Fruit fly (Drosophila melanogaster) whole organism, embryonic: ENCODE data around the gene Wsck.

ENCODE experiments used
- B-H2 ChIP-seq: fragments of 200-800 bp; sonication (Bioruptor generic); optimal IDR thresholded peaks from 2 replicates; lab custom pipeline; 2018; ENCODE audit warnings: missing biosample characterization, mild to moderate bottlenecking, missing genetic modification characterization
- CG11093 ChIP-seq: fragments of 200-800 bp; sonication (Bioruptor generic); IDR thresholded peaks from 3 replicates; pipeline ENCODE4 v1.3.6; 2022; ENCODE audit warnings: missing biosample characterization, missing genetic modification characterization
- CG11398 ChIP-seq: fragments of 200-800 bp; sonication (Bioruptor generic); optimal IDR thresholded peaks from 2 replicates; lab custom pipeline; 2016; ENCODE audit warnings: missing biosample characterization, missing genetic modification characterization
- CG11560 ChIP-seq: fragments of 200-800 bp; sonication (Bioruptor generic); IDR thresholded peaks from 3 replicates; pipeline ENCODE4 v1.3.6; 2022; ENCODE audit warnings: missing biosample characterization, missing genetic modification characterization
- CG14050 ChIP-seq: fragments of 200-800 bp; sonication (Bioruptor generic); IDR thresholded peaks from 3 replicates; pipeline ENCODE4 v1.3.6; 2022; ENCODE audit warnings: missing biosample characterization, missing genetic modification characterization
- CG14860 ChIP-seq: fragments of 200-800 bp; sonication (Bioruptor generic); IDR thresholded peaks from 3 replicates; pipeline ENCODE4 v1.3.6; 2022; ENCODE audit warnings: missing biosample characterization, missing genetic modification characterization; ENCODE audit not compliant: partially characterized antibody
- CG15514 ChIP-seq: fragments of 200-800 bp; sonication (Bioruptor generic); optimal IDR thresholded peaks from 3 replicates; lab custom pipeline; 2017; ENCODE audit warnings: missing biosample characterization, missing genetic modification characterization, mild to moderate bottlenecking, moderate library complexity, missing genetic modification reagents
- CG16813 ChIP-seq: fragments of 200-800 bp; sonication (Bioruptor generic); IDR thresholded peaks from 3 replicates; pipeline ENCODE4 v1.3.6; 2022; ENCODE audit warnings: missing biosample characterization, missing genetic modification characterization; ENCODE audit not compliant: partially characterized antibody
- CG17328 ChIP-seq: fragments of 200-800 bp; sonication (Bioruptor generic); IDR thresholded peaks from 2 replicates; pipeline ENCODE4 v1.3.6; 2022; ENCODE audit warnings: missing biosample characterization, missing genetic modification characterization
- CG18619 ChIP-seq: fragments of 200-800 bp; sonication (Bioruptor generic); optimal IDR thresholded peaks from 3 replicates; lab custom pipeline; 2017; ENCODE audit warnings: missing biosample characterization, mild to moderate bottlenecking, missing genetic modification characterization
- CG2120 ChIP-seq: fragments of 200-800 bp; sonication (Bioruptor generic); optimal IDR thresholded peaks from 3 replicates; lab custom pipeline; 2016; ENCODE audit warnings: missing biosample characterization, missing genetic modification characterization
- CG2875 ChIP-seq: fragments of 200-800 bp; sonication (Bioruptor generic); optimal IDR thresholded peaks from 2 replicates; lab custom pipeline; 2017; ENCODE audit warnings: missing biosample characterization, mild to moderate bottlenecking, missing genetic modification characterization, missing genetic modification reagents
- CG3995 ChIP-seq: fragments of 200-800 bp; sonication (Bioruptor generic); optimal IDR thresholded peaks from 3 replicates; lab custom pipeline; 2016; ENCODE audit warnings: missing biosample characterization, missing genetic modification characterization
- CG7928 ChIP-seq: fragments of 200-800 bp; sonication (Bioruptor generic); optimal IDR thresholded peaks from 2 replicates; lab custom pipeline; 2017; ENCODE audit warnings: missing biosample characterization, mild to moderate bottlenecking, missing genetic modification characterization
- CG8359 ChIP-seq: fragments of 200-800 bp; sonication (Bioruptor generic); optimal IDR thresholded peaks from 2 replicates; lab custom pipeline; 2017; ENCODE audit warnings: missing biosample characterization, mild to moderate bottlenecking, missing genetic modification characterization, borderline replicate concordance
- CG8388 ChIP-seq: fragments of 200-800 bp; sonication (Bioruptor generic); optimal IDR thresholded peaks from 2 replicates; lab custom pipeline; 2019; ENCODE audit warnings: missing biosample characterization, mild to moderate bottlenecking, missing genetic modification characterization, moderate library complexity
- CG9215 ChIP-seq: fragments of 200-800 bp; sonication (Bioruptor generic); IDR thresholded peaks from 2 replicates; pipeline ENCODE4 v1.3.6; 2022; ENCODE audit warnings: missing biosample characterization, missing genetic modification characterization
- CG9609 ChIP-seq: fragments of 200-800 bp; sonication (Bioruptor generic); optimal IDR thresholded peaks from 3 replicates; lab custom pipeline; 2016; ENCODE audit warnings: missing biosample characterization, missing genetic modification characterization
- CoRest ChIP-seq: fragments of 200-800 bp; sonication (Bioruptor generic); optimal IDR thresholded peaks from 3 replicates; lab custom pipeline; 2018; ENCODE audit warnings: missing biosample characterization, mild to moderate bottlenecking, missing genetic modification characterization, moderate library complexity
- Dbx ChIP-seq: fragments of 200-800 bp; sonication (Bioruptor generic); IDR thresholded peaks from 3 replicates; pipeline ENCODE4 v1.3.6; 2022; ENCODE audit warnings: missing biosample characterization, missing genetic modification characterization
- Doc2 ChIP-seq: fragments of 200-800 bp; sonication (Bioruptor generic); IDR thresholded peaks from 2 replicates; pipeline ENCODE4 v1.3.6; 2022; ENCODE audit warnings: missing biosample characterization, missing genetic modification characterization
- Drgx ChIP-seq: fragments of 200-800 bp; sonication (Bioruptor generic); IDR thresholded peaks from 2 replicates; pipeline ENCODE4 v1.3.6; 2022; ENCODE audit warnings: missing biosample characterization, missing genetic modification characterization
- HHEX ChIP-seq: fragments of 200-800 bp; sonication (Bioruptor generic); optimal IDR thresholded peaks from 3 replicates; lab custom pipeline; 2017; ENCODE audit warnings: missing biosample characterization, mild to moderate bottlenecking, missing genetic modification characterization, missing genetic modification reagents
- MBD-R2 ChIP-seq: fragments of 200-800 bp; sonication (Bioruptor generic); IDR thresholded peaks from 2 replicates; pipeline ENCODE4 v1.3.6; 2022; ENCODE audit warnings: missing biosample characterization, missing genetic modification characterization
- Med ChIP-seq: fragments of 200-800 bp; sonication (Bioruptor generic); peaks from one replicate; lab custom pipeline; 2016; ENCODE audit warnings: missing biosample characterization, missing genetic modification characterization, mild to moderate bottlenecking, inconsistent platforms, moderate library complexity
- Myb ChIP-seq: fragments of 200-800 bp; sonication (Bioruptor generic); optimal IDR thresholded peaks from 2 replicates; lab custom pipeline; 2016; ENCODE audit warnings: missing biosample characterization, missing genetic modification characterization
- YL-1 ChIP-seq: fragments of 200-800 bp; sonication (Bioruptor generic); optimal IDR thresholded peaks from 3 replicates; lab custom pipeline; 2017; ENCODE audit warnings: missing biosample characterization, mild to moderate bottlenecking, missing genetic modification characterization
- aop ChIP-seq: fragments of 200-800 bp; sonication (Bioruptor generic); IDR thresholded peaks from 2 replicates; pipeline ENCODE4 v1.3.6; 2022; ENCODE audit warnings: missing biosample characterization, missing genetic modification characterization
- ase ChIP-seq: fragments of 200-800 bp; sonication (Bioruptor generic); IDR thresholded peaks from 3 replicates; pipeline ENCODE4 v1.3.6; 2022; ENCODE audit warnings: missing biosample characterization, missing genetic modification characterization
- bcd ChIP-seq: fragments of 200-800 bp; sonication (Bioruptor generic); optimal IDR thresholded peaks from 2 replicates; lab custom pipeline; 2017; ENCODE audit warnings: missing biosample characterization, mild to moderate bottlenecking, missing genetic modification characterization
- btn ChIP-seq: fragments of 200-800 bp; sonication (Bioruptor generic); optimal IDR thresholded peaks from 2 replicates; lab custom pipeline; 2016; ENCODE audit warnings: missing biosample characterization, missing genetic modification characterization
- cwo ChIP-seq: fragments of 200-800 bp; sonication (Bioruptor generic); optimal IDR thresholded peaks from 3 replicates; lab custom pipeline; 2017; ENCODE audit warnings: missing biosample characterization, missing genetic modification characterization, mild to moderate bottlenecking, moderate library complexity, missing genetic modification reagents
- dmrt11E ChIP-seq: fragments of 200-800 bp; sonication (Bioruptor generic); optimal IDR thresholded peaks from 3 replicates; lab custom pipeline; 2018; ENCODE audit warnings: missing biosample characterization, mild to moderate bottlenecking, missing genetic modification characterization, moderate library complexity
- ems ChIP-seq: fragments of 200-800 bp; sonication (Bioruptor generic); optimal IDR thresholded peaks from 3 replicates; lab custom pipeline; 2016; ENCODE audit warnings: missing biosample characterization, missing genetic modification characterization
- fd96Cb ChIP-seq: fragments of 200-800 bp; sonication (Bioruptor generic); optimal IDR thresholded peaks from 2 replicates; lab custom pipeline; 2018; ENCODE audit warnings: missing biosample characterization, mild to moderate bottlenecking, missing genetic modification characterization, moderate library complexity
- gt ChIP-seq: fragments of 200-800 bp; sonication (Bioruptor generic); IDR thresholded peaks from 2 replicates; pipeline ENCODE4 v1.3.6; 2022; ENCODE audit warnings: missing biosample characterization, missing genetic modification characterization
- kay ChIP-seq: fragments of 200-800 bp; sonication (Bioruptor generic); optimal IDR thresholded peaks from 2 replicates; lab custom pipeline; 2016; ENCODE audit warnings: missing biosample characterization, missing genetic modification characterization
- nerfin-1 ChIP-seq: fragments of 200-800 bp; sonication (Bioruptor generic); optimal IDR thresholded peaks from 3 replicates; lab custom pipeline; 2019; ENCODE audit warnings: missing biosample characterization, mild to moderate bottlenecking, missing genetic modification characterization, moderate library complexity
- pfk ChIP-seq: fragments of 200-800 bp; sonication (Bioruptor generic); optimal IDR thresholded peaks from 2 replicates; lab custom pipeline; 2018; ENCODE audit warnings: missing biosample characterization, mild to moderate bottlenecking, missing genetic modification characterization, moderate library complexity
- pita ChIP-seq: fragments of 200-800 bp; sonication (Bioruptor generic); optimal IDR thresholded peaks from 2 replicates; lab custom pipeline; 2017; ENCODE audit warnings: missing biosample characterization, mild to moderate bottlenecking, missing genetic modification characterization
- prd ChIP-seq, 3 experiments: fragments of >200 bp in 2 of 3; fragments of 200-800 bp in 1 of 3; sonication (Bioruptor generic) in 1 of 3; optimal IDR thresholded peaks in 2 of 3; IDR thresholded peaks in 1 of 3; 2 replicates in 2 of 3; 3 replicates in 1 of 3; pipeline versions ENCODE4 v1.3.6 to Lab custom; 2017 to 2022; ENCODE audit warnings: missing biosample characterization in 1 of 3, missing genetic modification characterization in 1 of 3
- pzg ChIP-seq: fragments of 200-800 bp; sonication (Bioruptor generic); optimal IDR thresholded peaks from 3 replicates; lab custom pipeline; 2018; ENCODE audit warnings: missing biosample characterization, mild to moderate bottlenecking, missing genetic modification characterization, moderate library complexity
- salm ChIP-seq: fragments of 200-800 bp; sonication (Bioruptor generic); optimal IDR thresholded peaks from 2 replicates; lab custom pipeline; 2018; ENCODE audit warnings: missing biosample characterization, mild to moderate bottlenecking, missing genetic modification characterization
- sob ChIP-seq: fragments of 200-800 bp; sonication (Bioruptor generic); IDR thresholded peaks from 2 replicates; pipeline ENCODE4 v1.3.6; 2022; ENCODE audit warnings: missing biosample characterization, missing genetic modification characterization
- ssp ChIP-seq: fragments of 200-800 bp; sonication (Bioruptor generic); IDR thresholded peaks from 2 replicates; pipeline ENCODE4 v1.3.6; 2022; ENCODE audit warnings: missing biosample characterization, missing genetic modification characterization
- tap ChIP-seq: fragments of 200-800 bp; optimal IDR thresholded peaks from 3 replicates; lab custom pipeline; 2019; ENCODE audit warnings: missing biosample characterization, mild to moderate bottlenecking, missing genetic modification characterization, moderate library complexity
- tup ChIP-seq: fragments of 200-800 bp; sonication (Bioruptor generic); optimal IDR thresholded peaks from 2 replicates; lab custom pipeline; 2016; ENCODE audit warnings: missing biosample characterization, mild to moderate bottlenecking, missing genetic modification characterization, moderate library complexity
- wor ChIP-seq: fragments of 200-800 bp; sonication (Bioruptor generic); IDR thresholded peaks from 2 replicates; pipeline ENCODE4 v1.3.6; 2022; ENCODE audit warnings: missing biosample characterization, missing genetic modification characterization
- zf30C ChIP-seq: fragments of 200-800 bp; sonication (Bioruptor generic); optimal IDR thresholded peaks from 3 replicates; lab custom pipeline; 2018; ENCODE audit warnings: missing biosample characterization, mild to moderate bottlenecking, missing genetic modification characterization

The Wsck gene

dm6 chr3R:24659173-24659846 is 29.4 kb upstream of the Wsck start, which contains the start of gene CG31126 (continued):
- TF ChIP-seq CoRest (tag; lab: Kevin White, UChicago) = no peak
- TF ChIP-seq bcd = no peak
- TF ChIP-seq CG8359 (GFP tag; lab: Kevin White, UChicago) = no peak
- no peak for TF ChIP-seq prd (optimal IDR thresholded peaks at IDR 0.05; lab: Kevin White, UChicago)
- TF ChIP-seq prd (GFP tag; IDR thresholded peaks at IDR 0.05; lab: Robert Waterston, UW) = no peak
- TF ChIP-seq tup (GFP tag; lab: Kevin White, UChicago) = no peak
- TF ChIP-seq CG11398 (GFP tag; lab: Kevin White, UChicago) = no peak
- peak; percentile 67 for TF ChIP-seq pzg (GFP tag; lab: Kevin White, UChicago)
- no peak for TF ChIP-seq B-H2 (GFP tag; lab: Kevin White, UChicago)
- TF ChIP-seq nerfin-1 = no peak
- TF ChIP-seq CG11560 = no peak
- TF ChIP-seq CG17328 (GFP tag; lab: Robert Waterston, UW) = no peak
- TF ChIP-seq CG8388 (GFP tag; lab: Kevin White, UChicago) = peak; percentile 92
- TF ChIP-seq wor (GFP tag; lab: Robert Waterston, UW) = no peak
- TF ChIP-seq ems (GFP tag; lab: Kevin White, UChicago) = no peak
- TF ChIP-seq pfk (GFP tag; lab: Kevin White, UChicago) = no peak
- TF ChIP-seq sob (GFP tag; lab: Robert Waterston, UW) = no peak
- no peak for TF ChIP-seq CG7928 (GFP tag; lab: Kevin White, UChicago)
- TF ChIP-seq pita = no peak
- no peak for TF ChIP-seq CG18619 (GFP tag; lab: Kevin White, UChicago)
- no peak for TF ChIP-seq salm
- TF ChIP-seq gt (GFP tag; lab: Robert Waterston, UW) = no peak
- TF ChIP-seq CG9215 (GFP tag; lab: Robert Waterston, UW) = no peak
- TF ChIP-seq MBD-R2 = peak; percentile 95
- TF ChIP-seq btn (GFP tag; lab: Kevin White, UChicago) = no peak
- no peak for TF ChIP-seq tap (tag; lab: Kevin White, UChicago)
- TF ChIP-seq ase (GFP tag; lab: Robert Waterston, UW) = no peak
- TF ChIP-seq CG3995 (GFP tag; lab: Kevin White, UChicago) = peak; percentile 26
- peak; percentile 65 for TF ChIP-seq Med
- peak; percentile 34; the same call in 1 of the 3 replicates for TF ChIP-seq CG14860 (GFP tag; lab: Robert Waterston, UW)
- TF ChIP-seq kay (GFP tag; lab: Kevin White, UChicago) = no peak
- no peak for TF ChIP-seq CG2120 (GFP tag; lab: Kevin White, UChicago)
- TF ChIP-seq aop (GFP tag; lab: Robert Waterston, UW) = no peak
- peak; percentile 68 for TF ChIP-seq YL-1 (GFP tag; lab: Kevin White, UChicago)
- TF ChIP-seq CG15514 = peak; percentile 33
- TF ChIP-seq fd96Cb (tag; lab: Kevin White, UChicago) = no peak
- TF ChIP-seq CG11093 (GFP tag; lab: Robert Waterston, UW) = no peak
- no peak for TF ChIP-seq zf30C (GFP tag; lab: Kevin White, UChicago)
- TF ChIP-seq HHEX (GFP tag; lab: Kevin White, UChicago) = no peak
- no peak for TF ChIP-seq CG14050 (GFP tag; lab: Robert Waterston, UW)
- TF ChIP-seq cwo = no peak
- no peak for TF ChIP-seq CG9609 (GFP tag; lab: Kevin White, UChicago)
- TF ChIP-seq Doc2 (GFP tag; lab: Robert Waterston, UW) = no peak
- no peak for TF ChIP-seq ssp (GFP tag; lab: Robert Waterston, UW)
- TF ChIP-seq Dbx = no peak
- TF ChIP-seq CG16813 (GFP tag; lab: Robert Waterston, UW) = peak; percentile 59; the same call in 2 of the 3 replicates
- no peak for TF ChIP-seq CG2875
- TF ChIP-seq Drgx (GFP tag; lab: Robert Waterston, UW) = no peak
- peak; percentile 93 for TF ChIP-seq Myb (GFP tag; lab: Kevin White, UChicago)
- no peak for TF ChIP-seq dmrt11E
